Fruit fly (Drosophila melanogaster) whole organism, prepupa: ENCODE measurements around the gene drm.
A peak's percentile ranks its signal among the peaks of the same experiment; 100 is the strongest.

Experiments used
- CG10631 ChIP-seq: fragments of 200-800 bp; sonication (Bioruptor generic); optimal IDR thresholded peaks from 2 replicates; lab custom pipeline; 2016; ENCODE audit warnings: missing biosample characterization, missing genetic modification characterization
- CG15336 ChIP-seq: fragments of 200-800 bp; sonication (Bioruptor generic); IDR thresholded peaks from 2 replicates; pipeline ENCODE4 v1.3.6; 2022; ENCODE audit warnings: missing biosample characterization, missing genetic modification characterization
- CG6276 ChIP-seq: fragments of 200-800 bp; sonication (Bioruptor generic); optimal IDR thresholded peaks from 2 replicates; lab custom pipeline; 2017; ENCODE audit warnings: missing biosample characterization, mild to moderate bottlenecking, missing genetic modification characterization
- CG6808 ChIP-seq: fragments of 200-800 bp; sonication (Bioruptor generic); optimal IDR thresholded peaks from 3 replicates; lab custom pipeline; 2017; ENCODE audit warnings: missing biosample characterization, missing genetic modification characterization, mild to moderate bottlenecking, moderate library complexity, missing genetic modification reagents
- Eip78C ChIP-seq: fragments of 200-800 bp; sonication (Bioruptor generic); peaks from one replicate; lab custom pipeline; 2016; ENCODE audit warnings: missing biosample characterization, missing genetic modification characterization
- OdsH ChIP-seq: fragments of 200-800 bp; sonication (Bioruptor generic); optimal IDR thresholded peaks from 3 replicates; lab custom pipeline; 2016; ENCODE audit warnings: missing biosample characterization, missing genetic modification characterization
- Sox102F ChIP-seq: fragments of 200-800 bp; sonication (Bioruptor generic); optimal IDR thresholded peaks from 2 replicates; lab custom pipeline; 2016; ENCODE audit warnings: missing biosample characterization, mild to moderate bottlenecking, missing genetic modification characterization
- lz ChIP-seq: fragments of 200-800 bp; sonication (Bioruptor generic); optimal IDR thresholded peaks from 3 replicates; lab custom pipeline; 2016; ENCODE audit warnings: missing biosample characterization, missing genetic modification characterization
- net ChIP-seq: fragments of 200-800 bp; sonication (Bioruptor generic); optimal IDR thresholded peaks from 3 replicates; lab custom pipeline; 2016; ENCODE audit warnings: missing biosample characterization, missing genetic modification characterization
- salr ChIP-seq, 2 experiments: fragments of 200-800 bp; sonication (Bioruptor generic); optimal IDR thresholded peaks; 3 replicates each; lab custom pipeline; 2016 to 2018; ENCODE audit warnings: missing biosample characterization in 2 of 2, missing genetic modification characterization in 2 of 2, mild to moderate bottlenecking in 1 of 2

DNA sequence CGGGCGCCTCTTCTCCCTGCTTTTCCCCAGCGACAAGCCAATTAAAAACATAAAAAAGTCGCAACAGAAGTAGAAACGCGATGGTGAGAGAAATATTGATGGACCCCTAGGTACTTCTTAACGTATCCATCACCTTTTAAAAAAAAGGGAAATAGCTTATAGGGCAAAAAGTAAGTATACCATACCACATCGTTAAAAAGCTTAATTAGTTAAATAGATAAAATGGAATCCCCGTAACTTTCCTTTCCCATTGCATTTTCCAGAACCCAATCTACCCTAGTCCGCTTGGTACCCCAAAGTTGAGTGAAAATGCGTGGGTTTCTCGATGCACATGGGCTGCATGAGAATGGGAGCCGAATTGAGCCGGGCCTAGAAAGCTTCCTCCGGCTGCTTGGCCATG, 55.6 kb downstream of the drm start:
- no peak for TF ChIP-seq salr (GFP tag; optimal IDR thresholded peaks at IDR 0.05; lab: Kevin White, UChicago)
- TF ChIP-seq CG15336 = peak; percentile 40
- peak; percentile 41 for TF ChIP-seq CG10631 (GFP tag; lab: Kevin White, UChicago)
- TF ChIP-seq net (GFP tag; lab: Kevin White, UChicago) = no peak
- no peak for TF ChIP-seq CG6276 (GFP tag; lab: Kevin White, UChicago)
- peak; percentile 13 for TF ChIP-seq OdsH
- TF ChIP-seq Eip78C (GFP tag; lab: Kevin White, UChicago) = peak; percentile 61
- TF ChIP-seq CG6808 (GFP tag; lab: Kevin White, UChicago) = no peak
- TF ChIP-seq Sox102F = no peak
- TF ChIP-seq lz (GFP tag; lab: Kevin White, UChicago) = no peak
